Worm (Caenorhabditis elegans) whole organism, mixed stage, embryonic: ENCODE measurements around the gene plpp-1.1.

Source experiments
- M03D4.4 ChIP-seq: sonication (generic microtip); optimal IDR thresholded peaks from 2 replicates; lab custom pipeline; 2017; ENCODE audit warnings: mild to moderate bottlenecking, missing genetic modification characterization, missing compliant biosample characterization
- bed-3 ChIP-seq: fragments of 200-800 bp; sonication (Bioruptor generic); optimal IDR thresholded peaks from 3 replicates; lab custom pipeline; 2018; ENCODE audit warnings: mild to moderate bottlenecking, missing genetic modification characterization, moderate library complexity, missing compliant biosample characterization
- blmp-1 ChIP-seq: fragments of 150-350 bp; optimal IDR thresholded peaks from 2 replicates; lab custom pipeline; 2014; ENCODE audit warnings: missing biosample characterization, missing genetic modification characterization
- ceh-39 ChIP-seq: fragments of 150-350 bp; optimal IDR thresholded peaks from 2 replicates; lab custom pipeline; 2014; ENCODE audit warnings: missing biosample characterization, missing genetic modification characterization
- ceh-43 ChIP-seq: fragments of 200-800 bp; sonication (Bioruptor generic); optimal IDR thresholded peaks from 2 replicates; lab custom pipeline; 2018; ENCODE audit warnings: mild to moderate bottlenecking, missing genetic modification characterization, moderate library complexity, missing compliant biosample characterization
- ceh-83 ChIP-seq: fragments of 200-800 bp; sonication (Bioruptor generic); optimal IDR thresholded peaks from 2 replicates; lab custom pipeline; 2018; ENCODE audit warnings: mild to moderate bottlenecking, missing genetic modification characterization, missing compliant biosample characterization
- ces-1 ChIP-seq: fragments of 150-350 bp; optimal IDR thresholded peaks from 2 replicates; lab custom pipeline; 2014; ENCODE audit warnings: missing biosample characterization, missing genetic modification reagents, missing genetic modification characterization
- cnd-1 ChIP-seq: fragments of 200-800 bp; sonication (Bioruptor generic); optimal IDR thresholded peaks from 2 replicates; lab custom pipeline; 2018; ENCODE audit warnings: mild to moderate bottlenecking, missing genetic modification characterization, missing compliant biosample characterization
- drap-1 ChIP-seq: fragments of 200-800 bp; sonication (Bioruptor generic); optimal IDR thresholded peaks from 3 replicates; lab custom pipeline; 2018; ENCODE audit warnings: mild to moderate bottlenecking, missing genetic modification characterization, missing compliant biosample characterization
- elt-1 ChIP-seq: sonication (generic microtip); optimal IDR thresholded peaks from 2 replicates; lab custom pipeline; 2017; ENCODE audit warnings: missing genetic modification characterization, mild to moderate bottlenecking, missing compliant biosample characterization, antibody characterized with exemption, moderate library complexity, borderline replicate concordance; ENCODE audit not compliant: insufficient read depth
- elt-3 ChIP-seq: fragments of 150-350 bp; optimal IDR thresholded peaks from 2 replicates; lab custom pipeline; 2014; ENCODE audit warnings: missing biosample characterization, missing genetic modification characterization
- flh-1 ChIP-seq: fragments of 200-800 bp; sonication (Bioruptor generic); optimal IDR thresholded peaks from 2 replicates; lab custom pipeline; 2018; ENCODE audit warnings: mild to moderate bottlenecking, missing genetic modification characterization, moderate library complexity, missing compliant biosample characterization
- hlh-1 ChIP-seq: fragments of 150-350 bp; optimal IDR thresholded peaks from 2 replicates; lab custom pipeline; 2014; ENCODE audit warnings: missing biosample characterization, missing genetic modification reagents, missing genetic modification characterization
- lin-13 ChIP-seq: fragments of 150-350 bp; optimal IDR thresholded peaks from 2 replicates; lab custom pipeline; 2014; ENCODE audit warnings: missing biosample characterization, missing genetic modification characterization
- lin-32 ChIP-seq: fragments of 200-800 bp; sonication (Bioruptor generic); optimal IDR thresholded peaks from 2 replicates; lab custom pipeline; 2018; ENCODE audit warnings: mild to moderate bottlenecking, missing genetic modification characterization, missing compliant biosample characterization
- mab-5 ChIP-seq: fragments of 150-350 bp; optimal IDR thresholded peaks from 2 replicates; lab custom pipeline; 2014; ENCODE audit warnings: missing biosample characterization, missing genetic modification characterization
- mep-1 ChIP-seq: fragments of 150-350 bp; optimal IDR thresholded peaks from 2 replicates; lab custom pipeline; 2017; ENCODE audit warnings: missing biosample characterization, missing genetic modification reagents, missing genetic modification characterization, inconsistent platforms
- nhr-12 ChIP-seq: fragments of 150-350 bp; optimal IDR thresholded peaks from 2 replicates; lab custom pipeline; 2014; ENCODE audit warnings: missing biosample characterization, missing genetic modification characterization
- nhr-2 ChIP-seq: fragments of 150-350 bp; optimal IDR thresholded peaks from 2 replicates; lab custom pipeline; 2014; ENCODE audit warnings: missing biosample characterization, missing genetic modification characterization
- nhr-237 ChIP-seq: fragments of 150-350 bp; optimal IDR thresholded peaks from 2 replicates; lab custom pipeline; 2014; ENCODE audit warnings: missing biosample characterization, missing genetic modification characterization
- nhr-28 ChIP-seq: fragments of 150-350 bp; optimal IDR thresholded peaks from 2 replicates; lab custom pipeline; 2014; ENCODE audit warnings: missing biosample characterization, missing genetic modification characterization
- nhr-76 ChIP-seq: sonication (generic microtip); optimal IDR thresholded peaks from 2 replicates; lab custom pipeline; 2017; ENCODE audit warnings: missing biosample characterization, missing genetic modification characterization
- pha-4 ChIP-seq: fragments of 150-350 bp; optimal IDR thresholded peaks from 2 replicates; lab custom pipeline; 2018; ENCODE audit warnings: missing biosample characterization, missing genetic modification reagents, missing genetic modification characterization
- sem-2 ChIP-seq: fragments of 200-800 bp; sonication (Bioruptor generic); optimal IDR thresholded peaks from 2 replicates; lab custom pipeline; 2018; ENCODE audit warnings: mild to moderate bottlenecking, missing genetic modification characterization, missing compliant biosample characterization
- snpc-4 ChIP-seq: fragments of 150-350 bp; optimal IDR thresholded peaks from 2 replicates; lab custom pipeline; 2014; ENCODE audit warnings: missing biosample characterization, missing genetic modification characterization
- sptf-1 ChIP-seq: sonication (generic microtip); optimal IDR thresholded peaks from 2 replicates; lab custom pipeline; 2017; ENCODE audit warnings: mild to moderate bottlenecking, missing genetic modification characterization, moderate library complexity, missing compliant biosample characterization
- unc-120 ChIP-seq: sonication (generic microtip); optimal IDR thresholded peaks from 2 replicates; lab custom pipeline; 2017; ENCODE audit warnings: missing genetic modification characterization, missing compliant biosample characterization; ENCODE audit not compliant: poor library complexity, severe bottlenecking
- unc-39 ChIP-seq: fragments of 150-350 bp; optimal IDR thresholded peaks from 2 replicates; lab custom pipeline; 2014; ENCODE audit warnings: missing biosample characterization, missing genetic modification characterization
- unc-62 ChIP-seq: fragments of 150-350 bp; optimal IDR thresholded peaks from 2 replicates; lab custom pipeline; 2014; ENCODE audit warnings: missing biosample characterization, missing genetic modification reagents, missing genetic modification characterization
- zip-8 ChIP-seq: fragments of 150-350 bp; optimal IDR thresholded peaks from 2 replicates; lab custom pipeline; 2014; ENCODE audit warnings: missing biosample characterization, missing genetic modification characterization
- ztf-11 ChIP-seq: fragments of 150-350 bp; optimal IDR thresholded peaks from 2 replicates; lab custom pipeline; 2014; ENCODE audit warnings: missing biosample characterization, missing genetic modification characterization

Gene plpp-1.1

DNA sequence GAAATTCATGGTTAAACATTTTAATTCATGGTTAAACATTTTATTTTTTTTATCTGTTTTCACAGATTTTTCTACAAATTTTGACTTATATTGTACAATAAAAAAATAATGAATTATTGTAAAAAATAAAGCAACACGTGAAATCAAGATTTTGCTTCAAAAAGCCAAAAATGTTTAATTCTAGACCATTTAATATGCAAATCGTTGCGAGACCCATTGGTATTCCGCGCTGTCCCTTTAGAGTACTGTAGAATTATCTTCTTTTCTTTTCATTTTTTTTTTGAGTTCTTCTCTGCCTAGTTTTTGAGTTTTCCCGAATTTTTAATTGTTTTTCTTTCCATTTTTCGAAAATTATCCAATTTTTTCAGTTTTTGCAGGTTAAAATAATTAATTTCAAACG, 6.3 kb upstream of the plpp-1.1 start, which contains the start of gene Y14H12B.1:
Gene Y14H12B.1, plus strand, starts transcription at position 363 of the 400 bp plus-strand sequence.
- TF ChIP-seq unc-39 (tag; lab: Kevin White, UChicago) (no peak), pha-4 (tag; lab: Kevin White, UChicago) (no peak), nhr-12 (tag; lab: Kevin White, UChicago) (no peak), cnd-1 (tag; lab: Kevin White, UChicago) (no peak), sptf-1 (tag; lab: Kevin White, UChicago) (no peak), M03D4.4 (tag; lab: Kevin White, UChicago) (no peak), elt-1 (tag; lab: Kevin White, UChicago) (no peak), unc-120 (tag; lab: Kevin White, UChicago) (no peak), ztf-11 (tag; lab: Kevin White, UChicago) (no peak), nhr-76 (no peak), snpc-4 (tag; lab: Kevin White, UChicago) (no peak), nhr-28 (no peak), blmp-1 (tag; lab: Kevin White, UChicago) (no peak), lin-32 (no peak), lin-13 (no peak), flh-1 (GFP tag; lab: Kevin White, UChicago) (no peak), ces-1 (no peak)

DNA sequence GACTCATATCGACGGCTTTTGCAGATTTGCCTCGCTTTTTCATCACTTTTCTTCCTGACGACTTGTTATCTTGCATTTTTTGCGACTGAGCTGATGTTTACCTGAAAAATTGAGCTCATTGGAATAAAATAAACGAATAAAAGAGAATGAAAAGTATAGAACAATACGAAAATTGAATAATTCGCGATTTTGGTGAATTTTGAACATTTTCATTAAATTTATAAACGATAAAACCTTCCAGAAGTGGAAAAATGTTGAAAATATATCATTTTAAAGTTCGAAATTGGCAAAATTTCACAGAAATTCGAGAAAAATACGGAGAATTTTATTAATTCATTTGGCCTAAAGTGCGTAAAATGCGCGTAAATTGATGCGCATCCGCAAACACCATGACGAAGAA, 5.8 kb upstream of the plpp-1.1 start, which contains the start of gene Y14H12B.2:
Gene Y14H12B.2, minus strand, starts transcription at position 101 of the 400 bp plus-strand sequence.
- no peak for TF ChIP-seq ceh-83 (GFP tag; lab: Kevin White, UChicago)
- no peak for TF ChIP-seq sem-2 (GFP tag; lab: Kevin White, UChicago)
- no peak for TF ChIP-seq unc-39 (tag; lab: Kevin White, UChicago)
- TF ChIP-seq nhr-12 (tag; lab: Kevin White, UChicago), result no peak
- TF ChIP-seq elt-3 (tag; lab: Kevin White, UChicago), result no peak
- TF ChIP-seq cnd-1 (tag; lab: Kevin White, UChicago), result no peak
- no peak for TF ChIP-seq blmp-1 (tag; lab: Kevin White, UChicago)
- no peak for TF ChIP-seq drap-1
- TF ChIP-seq, all 35 proteins: peak for 0

DNA sequence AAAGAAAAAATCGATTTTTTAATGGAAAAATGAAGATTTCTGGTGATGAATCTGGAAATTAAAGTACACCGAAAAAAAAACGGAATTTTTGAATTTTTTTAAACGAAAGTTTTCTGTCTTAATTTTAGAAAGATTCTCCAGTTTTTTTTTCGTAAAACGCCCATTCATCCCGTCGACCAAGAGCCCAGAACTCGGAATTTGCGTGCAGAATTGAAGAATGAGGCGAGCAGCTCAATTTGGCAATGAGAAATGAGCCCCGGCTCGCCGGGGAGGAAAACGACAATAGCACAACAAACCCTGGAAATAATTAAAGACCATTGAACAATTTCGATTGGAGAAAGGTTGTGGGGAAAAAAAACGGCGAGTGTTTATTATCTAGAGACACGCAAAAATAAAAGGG, 4.0 kb upstream of the plpp-1.1 start:
- no peak for TF ChIP-seq sem-2 (GFP tag; lab: Kevin White, UChicago)
- TF ChIP-seq drap-1, result no peak
- TF ChIP-seq nhr-2, result no peak
- no peak for TF ChIP-seq elt-3 (tag; lab: Kevin White, UChicago)
- no peak for TF ChIP-seq mab-5
- no peak for TF ChIP-seq bed-3
- TF ChIP-seq elt-1 (tag; lab: Kevin White, UChicago), result no peak
- TF ChIP-seq ceh-43 (GFP tag; lab: Kevin White, UChicago), result no peak
- TF ChIP-seq mep-1, result no peak
- TF ChIP-seq sptf-1 (tag; lab: Kevin White, UChicago), result no peak
- TF ChIP-seq cnd-1 (tag; lab: Kevin White, UChicago), result no peak
- TF ChIP-seq lin-13, result no peak
- no peak for TF ChIP-seq nhr-12 (tag; lab: Kevin White, UChicago)
- no peak for TF ChIP-seq lin-32
- TF ChIP-seq ceh-39 (tag; lab: Kevin White, UChicago), result no peak
- TF ChIP-seq flh-1 (GFP tag; lab: Kevin White, UChicago), result no peak
- TF ChIP-seq zip-8 (tag; lab: Kevin White, UChicago), result no peak
- TF ChIP-seq unc-120 (tag; lab: Kevin White, UChicago), result no peak
- TF ChIP-seq pha-4 (tag; lab: Kevin White, UChicago), result no peak

DNA sequence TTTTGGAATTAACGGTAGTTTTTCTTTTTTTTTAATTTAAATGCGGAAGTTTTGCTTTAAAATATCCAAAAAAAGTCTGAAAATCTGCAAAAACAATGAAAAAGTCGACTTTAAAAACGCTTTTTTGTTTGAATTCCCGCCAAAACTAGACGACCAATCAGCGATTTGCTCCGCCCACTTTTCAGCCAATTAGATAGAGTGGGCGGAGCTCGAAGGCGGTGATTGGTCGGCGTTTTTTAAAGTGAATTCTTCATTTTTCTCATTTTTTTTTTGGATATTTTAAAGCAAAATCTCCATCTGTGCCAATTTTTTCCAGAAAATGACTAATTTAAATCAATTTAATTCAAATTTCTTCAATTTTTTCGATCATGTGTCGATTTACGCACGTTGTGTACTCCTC, 3.4 kb upstream of the plpp-1.1 start:
- no peak for TF ChIP-seq blmp-1 (tag; lab: Kevin White, UChicago)
- no peak for TF ChIP-seq ceh-43 (GFP tag; lab: Kevin White, UChicago)

DNA sequence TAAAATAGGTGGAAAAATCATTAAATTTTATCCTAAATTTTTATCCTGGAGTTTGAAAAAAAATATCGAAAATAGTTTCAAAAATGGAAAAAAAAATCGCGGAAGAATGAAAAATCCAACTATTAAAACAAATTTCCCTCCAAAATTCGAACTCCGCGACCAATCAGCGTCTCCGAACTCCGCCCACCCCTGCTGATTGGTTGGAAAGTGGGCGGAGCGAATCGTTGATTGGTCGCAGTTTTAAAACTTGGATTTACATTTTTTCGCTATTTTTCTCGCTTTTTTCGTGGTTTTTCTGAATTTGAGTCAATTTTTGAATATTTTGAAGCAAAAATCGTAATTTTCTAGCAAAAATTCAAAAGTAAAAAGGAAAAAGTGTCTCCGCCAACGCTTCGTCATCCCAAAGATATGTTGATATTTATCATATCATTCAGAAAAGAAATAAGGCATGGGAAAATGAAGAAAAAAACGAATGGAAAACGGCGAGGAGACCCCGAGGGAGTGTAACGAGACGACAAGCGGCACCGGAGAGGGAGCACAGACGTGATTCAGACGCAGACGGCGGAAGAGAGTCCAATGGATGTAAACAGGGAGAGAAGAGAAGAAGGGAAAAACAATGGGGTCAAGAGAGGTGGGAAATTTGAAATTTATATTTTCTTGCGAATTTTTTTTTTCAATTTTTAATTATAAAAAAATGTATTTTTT, 2.8 kb upstream of the plpp-1.1 start:
- TF ChIP-seq hlh-1 (tag; lab: Kevin White, UChicago) (peak; percentile 58), nhr-2 (no peak), mep-1 (peak; percentile 2), lin-13 (peak; percentile 38), nhr-237 (tag; lab: Kevin White, UChicago) (no peak), unc-62 (GFP tag; lab: Kevin White, UChicago) (peak; percentile 36), pha-4 (tag; lab: Kevin White, UChicago) (peak; percentile 70), ceh-43 (GFP tag; lab: Kevin White, UChicago) (no peak)
